Worm (Caenorhabditis elegans) whole organism, dauer: ENCODE data around the gene K07H8.12.

ENCODE experiments used
- unc-62 ChIP-seq: sonication (generic microtip); optimal IDR thresholded peaks from 2 replicates; lab custom pipeline; 2017; ENCODE audit warnings: missing biosample characterization, missing genetic modification reagents, missing genetic modification characterization

The K07H8.12 gene

ce11 chrIV:8244112-8244511 lies 32.4 kb downstream of the K07H8.12 start, which contains the start of gene T09A12.1:
TSS of gene T09A12.1 (plus strand) at chrIV:8244412.
- TF ChIP-seq unc-62 (GFP tag; lab: Kevin White, UChicago): no peak

ce11 chrIV:8243599-8243998 lies 32.9 kb downstream of the K07H8.12 start, which contains the start of gene T09A12.8:
TSS of gene T09A12.8 (minus strand) at chrIV:8243699.
- no peak for TF ChIP-seq unc-62 (GFP tag; lab: Kevin White, UChicago)

- no peak for TF ChIP-seq unc-62 (GFP tag; lab: Kevin White, UChicago)
These were observed 33.3 kb downstream of the K07H8.12 start for ce11 chrIV:8243170-8243569.

- no peak for TF ChIP-seq unc-62 (GFP tag; lab: Kevin White, UChicago)
These were observed 35.1 kb downstream of the K07H8.12 start for ce11 chrIV:8241312-8241833.

ce11 chrIV:8239584-8239983 lies 36.9 kb downstream of the K07H8.12 start:
- TF ChIP-seq unc-62 (GFP tag; lab: Kevin White, UChicago): no peak

- no peak for TF ChIP-seq unc-62 (GFP tag; lab: Kevin White, UChicago)
These were observed 40.0 kb downstream of the K07H8.12 start, which contains the start of gene nhr-66 for ce11 chrIV:8236502-8236901. TSS of gene nhr-66 (minus strand) at chrIV:8236602.

- no peak for TF ChIP-seq unc-62 (GFP tag; lab: Kevin White, UChicago)
These were observed 41.3 kb downstream of the K07H8.12 start for ce11 chrIV:8235114-8235686.

ce11 chrIV:8234088-8234496 lies 42.4 kb downstream of the K07H8.12 start:
- no peak for TF ChIP-seq unc-62 (GFP tag; lab: Kevin White, UChicago)

ce11 chrIV:8233268-8233667 lies 43.2 kb downstream of the K07H8.12 start:
- no peak for TF ChIP-seq unc-62 (GFP tag; lab: Kevin White, UChicago)

- TF ChIP-seq unc-62 (GFP tag; lab: Kevin White, UChicago): no peak
These were observed 44.1 kb downstream of the K07H8.12 start for ce11 chrIV:8232428-8232827.

ce11 chrIV:8229523-8229922 lies 47.0 kb downstream of the K07H8.12 start:
- TF ChIP-seq unc-62 (GFP tag; lab: Kevin White, UChicago): no peak

ce11 chrIV:8226474-8226873 lies 50.0 kb downstream of the K07H8.12 start:
- TF ChIP-seq unc-62 (GFP tag; lab: Kevin White, UChicago): no peak
